Fruit fly (Drosophila melanogaster) whole organism, embryonic: ENCODE data around the gene mRpL35.

Source experiments
- ATbp ChIP-seq: fragments of 200-800 bp; sonication (Bioruptor generic); optimal IDR thresholded peaks from 2 replicates; lab custom pipeline; 2017; ENCODE audit warnings: missing biosample characterization, mild to moderate bottlenecking, missing genetic modification characterization, missing genetic modification reagents
- Adf1 ChIP-seq: fragments of 200-800 bp; sonication (Bioruptor generic); IDR thresholded peaks from 2 replicates; pipeline ENCODE4 v1.3.6; 2022; ENCODE audit warnings: missing biosample characterization, missing genetic modification characterization
- Awh ChIP-seq: fragments of 200-800 bp; sonication (Bioruptor generic); IDR thresholded peaks from 2 replicates; pipeline ENCODE4, ENCODE4 v1.3.6; 2022; ENCODE audit warnings: missing biosample characterization, missing genetic modification characterization
- BEAF-32 ChIP-seq: fragments of 200-800 bp; sonication (Bioruptor generic); optimal IDR thresholded peaks from 3 replicates; lab custom pipeline; 2017; ENCODE audit warnings: missing biosample characterization, missing genetic modification characterization, mild to moderate bottlenecking, moderate library complexity, missing genetic modification reagents
- Bdp1 ChIP-seq: fragments of 200-800 bp; sonication (Bioruptor generic); optimal IDR thresholded peaks from 3 replicates; lab custom pipeline; 2016; ENCODE audit warnings: missing biosample characterization, missing genetic modification characterization
- CG10147 ChIP-seq: fragments of 200-800 bp; sonication (Bioruptor generic); optimal IDR thresholded peaks from 2 replicates; lab custom pipeline; 2019; ENCODE audit warnings: missing biosample characterization, mild to moderate bottlenecking, missing genetic modification characterization, moderate library complexity
- CG10462 ChIP-seq: fragments of 200-800 bp; sonication (Bioruptor generic); optimal IDR thresholded peaks from 2 replicates; lab custom pipeline; 2016; ENCODE audit warnings: missing biosample characterization, missing genetic modification characterization
- CG10979 ChIP-seq: fragments of 200-800 bp; sonication (Bioruptor generic); optimal IDR thresholded peaks from 2 replicates; lab custom pipeline; 2018; ENCODE audit warnings: missing biosample characterization, mild to moderate bottlenecking, missing genetic modification characterization, moderate library complexity
- CG12236 ChIP-seq: fragments of 200-800 bp; sonication (Bioruptor generic); optimal IDR thresholded peaks from 2 replicates; lab custom pipeline; 2016; ENCODE audit warnings: missing biosample characterization, missing genetic modification characterization
- CG12299 ChIP-seq: fragments of 200-800 bp; sonication (Bioruptor generic); optimal IDR thresholded peaks from 2 replicates; lab custom pipeline; 2018; ENCODE audit warnings: missing biosample characterization, mild to moderate bottlenecking, missing genetic modification characterization
- CG13775 ChIP-seq: fragments of 200-800 bp; sonication (Bioruptor generic); optimal IDR thresholded peaks from 3 replicates; lab custom pipeline; 2017; ENCODE audit warnings: missing biosample characterization, mild to moderate bottlenecking, missing genetic modification characterization
- CG14014 ChIP-seq: fragments of 200-800 bp; sonication (Bioruptor generic); IDR thresholded peaks from 2 replicates; pipeline ENCODE4 v1.3.6; 2022; ENCODE audit warnings: missing biosample characterization, missing genetic modification characterization
- CG15601 ChIP-seq: fragments of 200-800 bp; sonication (Bioruptor generic); optimal IDR thresholded peaks from 3 replicates; lab custom pipeline; 2019; ENCODE audit warnings: missing biosample characterization, mild to moderate bottlenecking, missing genetic modification characterization, moderate library complexity
- CG17186 ChIP-seq: fragments of 200-800 bp; sonication (Bioruptor generic); optimal IDR thresholded peaks from 3 replicates; lab custom pipeline; 2017; ENCODE audit warnings: missing biosample characterization, missing genetic modification reagents, missing genetic modification characterization
- CG2129 ChIP-seq: fragments of 200-800 bp; sonication (Bioruptor generic); IDR thresholded peaks from 2 replicates; pipeline ENCODE4 v1.3.6; 2022; ENCODE audit warnings: missing biosample characterization, missing genetic modification characterization; ENCODE audit not compliant: partially characterized antibody
- CG3281 ChIP-seq: fragments of 200-800 bp; sonication (Bioruptor generic); optimal IDR thresholded peaks from 3 replicates; lab custom pipeline; 2017; ENCODE audit warnings: missing biosample characterization, mild to moderate bottlenecking, missing genetic modification characterization
- CG34376 ChIP-seq: fragments of 200-800 bp; sonication (Bioruptor generic); optimal IDR thresholded peaks from 2 replicates; lab custom pipeline; 2018; ENCODE audit warnings: missing biosample characterization, mild to moderate bottlenecking, missing genetic modification characterization
- CG3838 ChIP-seq: fragments of 200-800 bp; sonication (Bioruptor generic); optimal IDR thresholded peaks from 3 replicates; lab custom pipeline; 2016; ENCODE audit warnings: missing biosample characterization, missing genetic modification characterization
- CG6791 ChIP-seq: fragments of 200-800 bp; sonication (Bioruptor generic); IDR thresholded peaks from 3 replicates; pipeline ENCODE4 v1.3.6; 2022; ENCODE audit warnings: missing biosample characterization, missing genetic modification characterization; ENCODE audit not compliant: partially characterized antibody
- CG7839 ChIP-seq: fragments of 200-800 bp; sonication (Bioruptor generic); optimal IDR thresholded peaks from 3 replicates; lab custom pipeline; 2018; ENCODE audit warnings: missing biosample characterization, mild to moderate bottlenecking, missing genetic modification characterization, moderate library complexity
- CG8089 ChIP-seq: fragments of 200-800 bp; sonication (Bioruptor generic); optimal IDR thresholded peaks from 3 replicates; lab custom pipeline; 2016; ENCODE audit warnings: missing biosample characterization, missing genetic modification characterization
- CG8478 ChIP-seq: fragments of >200 bp; optimal IDR thresholded peaks from 2 replicates; lab custom pipeline; 2018
- Dbx ChIP-seq: fragments of 200-800 bp; sonication (Bioruptor generic); IDR thresholded peaks from 3 replicates; pipeline ENCODE4 v1.3.6; 2022; ENCODE audit warnings: missing biosample characterization, missing genetic modification characterization
- Dp ChIP-seq: fragments of 200-800 bp; sonication (Bioruptor generic); optimal IDR thresholded peaks from 2 replicates; lab custom pipeline; 2018; ENCODE audit warnings: missing biosample characterization, mild to moderate bottlenecking, missing genetic modification characterization, moderate library complexity
- Hmx ChIP-seq: fragments of 200-800 bp; sonication (Bioruptor generic); optimal IDR thresholded peaks from 2 replicates; lab custom pipeline; 2016; ENCODE audit warnings: missing biosample characterization, missing genetic modification characterization
- NfI ChIP-seq: fragments of 200-800 bp; sonication (Bioruptor generic); optimal IDR thresholded peaks from 3 replicates; lab custom pipeline; 2018; ENCODE audit warnings: missing biosample characterization, mild to moderate bottlenecking, missing genetic modification characterization, moderate library complexity
- Pdp1 ChIP-seq, 2 experiments: fragments of 200-800 bp; sonication (Bioruptor generic); optimal IDR thresholded peaks; 3 replicates each; lab custom pipeline; 2016; ENCODE audit warnings: missing biosample characterization in 2 of 2, missing genetic modification characterization in 2 of 2, mild to moderate bottlenecking in 1 of 2, moderate library complexity in 1 of 2
- Sin3A ChIP-seq: fragments of >200 bp; optimal IDR thresholded peaks from 2 replicates; lab custom pipeline; 2018
- Sox102F ChIP-seq: fragments of 200-800 bp; sonication (Bioruptor generic); optimal IDR thresholded peaks from 2 replicates; lab custom pipeline; 2018; ENCODE audit warnings: missing biosample characterization, mild to moderate bottlenecking, missing genetic modification characterization, moderate library complexity
- Xbp1 ChIP-seq: fragments of 200-800 bp; sonication (Bioruptor generic); optimal IDR thresholded peaks from 3 replicates; lab custom pipeline; 2016; ENCODE audit warnings: missing biosample characterization, mild to moderate bottlenecking, missing genetic modification characterization
- al ChIP-seq: fragments of 200-800 bp; sonication (Bioruptor generic); IDR thresholded peaks from 2 replicates; pipeline ENCODE4 v1.3.6; 2022; ENCODE audit warnings: missing biosample characterization, missing genetic modification characterization
- bcd ChIP-seq: fragments of 200-800 bp; sonication (Bioruptor generic); optimal IDR thresholded peaks from 2 replicates; lab custom pipeline; 2017; ENCODE audit warnings: missing biosample characterization, mild to moderate bottlenecking, missing genetic modification characterization
- crc ChIP-seq: fragments of 200-800 bp; sonication (Bioruptor generic); optimal IDR thresholded peaks from 2 replicates; lab custom pipeline; 2016; ENCODE audit warnings: missing biosample characterization, missing genetic modification characterization
- crol ChIP-seq: fragments of 200-800 bp; sonication (Bioruptor generic); IDR thresholded peaks from 2 replicates; pipeline ENCODE4 v1.3.6; 2022; ENCODE audit warnings: missing biosample characterization, missing genetic modification characterization
- dmrt11E ChIP-seq: fragments of 200-800 bp; sonication (Bioruptor generic); optimal IDR thresholded peaks from 3 replicates; lab custom pipeline; 2018; ENCODE audit warnings: missing biosample characterization, mild to moderate bottlenecking, missing genetic modification characterization, moderate library complexity
- fru ChIP-seq: fragments of >200 bp; optimal IDR thresholded peaks from 2 replicates; lab custom pipeline; 2017
- gcm ChIP-seq: fragments of 200-800 bp; sonication (Bioruptor generic); optimal IDR thresholded peaks from 2 replicates; lab custom pipeline; 2019; ENCODE audit warnings: missing biosample characterization, mild to moderate bottlenecking, missing genetic modification characterization, moderate library complexity
- gro ChIP-seq: fragments of 200-800 bp; sonication (Bioruptor generic); optimal IDR thresholded peaks from 2 replicates; lab custom pipeline; 2016; ENCODE audit warnings: missing biosample characterization, missing genetic modification characterization
- gsb-n ChIP-seq: fragments of 200-800 bp; sonication (Bioruptor generic); optimal IDR thresholded peaks from 3 replicates; lab custom pipeline; 2018; ENCODE audit warnings: missing biosample characterization, mild to moderate bottlenecking, missing genetic modification characterization
- h ChIP-seq: fragments of >200 bp; optimal IDR thresholded peaks from 2 replicates; lab custom pipeline; 2017
- mam ChIP-seq: fragments of 200-800 bp; sonication (Bioruptor generic); optimal IDR thresholded peaks from 3 replicates; lab custom pipeline; 2016; ENCODE audit warnings: missing biosample characterization, missing genetic modification characterization
- oc ChIP-seq: fragments of 200-800 bp; sonication (Bioruptor generic); optimal IDR thresholded peaks from 2 replicates; lab custom pipeline; 2018; ENCODE audit warnings: missing biosample characterization, mild to moderate bottlenecking, missing genetic modification characterization, moderate library complexity
- pb ChIP-seq: fragments of 200-800 bp; sonication (Bioruptor generic); optimal IDR thresholded peaks from 3 replicates; lab custom pipeline; 2016; ENCODE audit warnings: missing biosample characterization, missing genetic modification characterization
- pho ChIP-seq: fragments of 200-800 bp; sonication (Bioruptor generic); optimal IDR thresholded peaks from 2 replicates; lab custom pipeline; 2016; ENCODE audit warnings: missing biosample characterization, missing genetic modification characterization
- phol ChIP-seq: fragments of 200-800 bp; sonication (Bioruptor generic); optimal IDR thresholded peaks from 3 replicates; lab custom pipeline; 2018; ENCODE audit warnings: missing biosample characterization, mild to moderate bottlenecking, missing genetic modification characterization, moderate library complexity
- psq ChIP-seq: fragments of 200-800 bp; sonication (Bioruptor generic); optimal IDR thresholded peaks from 2 replicates; lab custom pipeline; 2017; ENCODE audit warnings: missing biosample characterization, missing genetic modification characterization
- scrt ChIP-seq: fragments of 200-800 bp; sonication (Bioruptor generic); optimal IDR thresholded peaks from 2 replicates; lab custom pipeline; 2018; ENCODE audit warnings: missing biosample characterization, mild to moderate bottlenecking, missing genetic modification characterization, moderate library complexity
- ssp ChIP-seq: fragments of 200-800 bp; sonication (Bioruptor generic); IDR thresholded peaks from 2 replicates; pipeline ENCODE4 v1.3.6; 2022; ENCODE audit warnings: missing biosample characterization, missing genetic modification characterization
- stc ChIP-seq: fragments of 200-800 bp; sonication (Bioruptor generic); IDR thresholded peaks from 2 replicates; pipeline ENCODE4 v1.3.6; 2022; ENCODE audit warnings: missing biosample characterization, missing genetic modification characterization
- tin ChIP-seq: fragments of 200-800 bp; sonication (Bioruptor generic); optimal IDR thresholded peaks from 3 replicates; lab custom pipeline; 2016; ENCODE audit warnings: missing biosample characterization, missing genetic modification characterization
- trem ChIP-seq: fragments of 200-800 bp; optimal IDR thresholded peaks from 3 replicates; lab custom pipeline; 2019; ENCODE audit warnings: missing biosample characterization, mild to moderate bottlenecking, missing genetic modification characterization, moderate library complexity
- tup ChIP-seq: fragments of 200-800 bp; sonication (Bioruptor generic); optimal IDR thresholded peaks from 2 replicates; lab custom pipeline; 2016; ENCODE audit warnings: missing biosample characterization, mild to moderate bottlenecking, missing genetic modification characterization, moderate library complexity
- yki ChIP-seq: fragments of >200 bp; optimal IDR thresholded peaks from 3 replicates; lab custom pipeline; 2018

mRpL35 gene

dm6 chr3R:22039480-22039879 is 16.2 kb downstream of the mRpL35 start (continued):
- TF ChIP-seq gsb-n (tag; lab: Kevin White, UChicago) (no peak), CG8478 (lab: Kevin White, UChicago) (no peak), CG7839 (tag; lab: Kevin White, UChicago) (no peak), CG6791 (GFP tag; lab: Robert Waterston, UW) (no peak), crol (no peak), mam (GFP tag; lab: Kevin White, UChicago) (no peak), pho (GFP tag; lab: Kevin White, UChicago) (no peak), bcd (peak; percentile 39), h (lab: Kevin White, UChicago) (no peak), gcm (GFP tag; lab: Kevin White, UChicago) (no peak), Sin3A (lab: Kevin White, UChicago) (no peak), CG12299 (no peak), psq (GFP tag; lab: Kevin White, UChicago) (no peak), gro (GFP tag; lab: Kevin White, UChicago) (no peak), CG17186 (no peak), Xbp1 (GFP tag; lab: Kevin White, UChicago) (peak; percentile 61), Dbx (GFP tag; lab: Robert Waterston, UW) (no peak), crc (GFP tag; lab: Kevin White, UChicago) (no peak), CG3838 (no peak), BEAF-32 (no peak), tin (GFP tag; lab: Kevin White, UChicago) (no peak), phol (tag; lab: Kevin White, UChicago) (peak; percentile 39), CG10462 (GFP tag; lab: Kevin White, UChicago) (no peak), NfI (GFP tag; lab: Kevin White, UChicago) (no peak), Awh (GFP tag; lab: Robert Waterston, UW) (peak; percentile 72), CG10979 (tag; lab: Kevin White, UChicago) (peak; percentile 58), CG34376 (GFP tag; lab: Kevin White, UChicago) (no peak), Sox102F (GFP tag; lab: Kevin White, UChicago) (no peak), al (GFP tag; lab: Robert Waterston, UW) (no peak), trem (tag; lab: Kevin White, UChicago) (no peak), pb (GFP tag; lab: Kevin White, UChicago) (no peak), stc (peak; percentile 82), CG2129 (GFP tag; lab: Robert Waterston, UW) (no peak), Dp (GFP tag; lab: Kevin White, UChicago) (no peak), dmrt11E (tag; lab: Kevin White, UChicago) (peak; percentile 11), CG14014 (peak; percentile 48), Pdp1 (GFP tag; optimal IDR thresholded peaks at IDR 0.05; lab: Kevin White, UChicago) (peak in 1 of 2 experiments; percentile 40), oc (tag; lab: Kevin White, UChicago) (peak; percentile 52), yki (lab: Kevin White, UChicago) (no peak), Hmx (no peak), Adf1 (GFP tag; lab: Robert Waterston, UW) (no peak), ATbp (peak; percentile 58), CG3281 (no peak), tup (GFP tag; lab: Kevin White, UChicago) (no peak), CG15601 (tag; lab: Kevin White, UChicago) (peak; percentile 32), Bdp1 (GFP tag; lab: Kevin White, UChicago) (peak; percentile 13), ssp (GFP tag; lab: Robert Waterston, UW) (no peak; the same call in 1 of the 2 replicates), CG12236 (GFP tag; lab: Kevin White, UChicago) (no peak), CG8089 (no peak), scrt (GFP tag; lab: Kevin White, UChicago) (no peak), CG10147 (GFP tag; lab: Kevin White, UChicago) (no peak), CG13775 (GFP tag; lab: Kevin White, UChicago) (peak; percentile 29), fru (lab: Kevin White, UChicago) (no peak)
